Fruit fly (Drosophila melanogaster) whole organism, adult: ENCODE measurements around the gene Prosbeta2R1.

Source experiments
- CG14711 ChIP-seq: fragments of 200-800 bp; sonication (Bioruptor generic); optimal IDR thresholded peaks from 2 replicates; lab custom pipeline; 2018; ENCODE audit warnings: missing biosample characterization, mild to moderate bottlenecking, missing genetic modification characterization, moderate library complexity
- CG5204 ChIP-seq: fragments of 200-800 bp; sonication (Bioruptor generic); optimal IDR thresholded peaks from 2 replicates; lab custom pipeline; 2016; ENCODE audit warnings: missing biosample characterization, missing genetic modification characterization
- CG7045 ChIP-seq: fragments of 200-800 bp; sonication (Bioruptor generic); optimal IDR thresholded peaks from 2 replicates; lab custom pipeline; 2017; ENCODE audit warnings: missing biosample characterization, mild to moderate bottlenecking, missing genetic modification characterization
- Crg-1 ChIP-seq: fragments of 200-800 bp; sonication (Bioruptor generic); optimal IDR thresholded peaks from 2 replicates; lab custom pipeline; 2016; ENCODE audit warnings: missing biosample characterization, missing genetic modification characterization
- Hr96 ChIP-seq: fragments of 200-800 bp; sonication (Bioruptor generic); optimal IDR thresholded peaks from 2 replicates; lab custom pipeline; 2016; ENCODE audit warnings: missing biosample characterization, missing genetic modification characterization
- cnc ChIP-seq, 2 experiments: fragments of >200 bp; optimal IDR thresholded peaks; 2 replicates each; lab custom pipeline; 2017
- kay ChIP-seq: fragments of 200-800 bp; sonication (Bioruptor generic); peaks from one replicate; lab custom pipeline; 2016; ENCODE audit warnings: missing biosample characterization, missing genetic modification characterization, borderline replicate concordance
- ovo ChIP-seq: fragments of 200-800 bp; sonication (Bioruptor generic); optimal IDR thresholded peaks from 2 replicates; lab custom pipeline; 2016; ENCODE audit warnings: missing biosample characterization, missing genetic modification characterization
- tj ChIP-seq: fragments of 200-800 bp; sonication (Bioruptor generic); optimal IDR thresholded peaks from 3 replicates; lab custom pipeline; 2017; ENCODE audit warnings: missing biosample characterization, mild to moderate bottlenecking, missing genetic modification characterization, moderate library complexity
- toe ChIP-seq: fragments of 200-800 bp; sonication (Bioruptor generic); optimal IDR thresholded peaks from 2 replicates; lab custom pipeline; 2016; ENCODE audit warnings: missing biosample characterization, missing genetic modification characterization

DNA sequence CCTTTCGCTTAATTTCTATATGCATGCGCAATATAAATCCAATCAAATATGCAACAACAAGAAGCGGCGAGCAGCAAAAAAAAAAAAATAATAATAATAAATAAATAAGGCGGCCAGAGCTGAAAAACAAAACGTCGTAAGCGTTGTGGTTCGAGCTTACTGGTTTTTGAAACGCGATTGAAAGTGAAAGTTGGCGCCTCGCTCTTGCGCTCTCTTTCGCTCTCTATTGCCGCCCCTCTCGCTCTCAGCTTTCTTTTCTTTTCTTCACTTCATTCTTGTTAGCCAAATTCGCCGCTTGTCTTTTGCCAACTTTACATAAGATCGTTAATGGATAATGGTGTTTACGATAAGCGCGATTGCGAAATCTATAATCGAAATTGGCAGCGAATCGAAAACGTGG, 36.3 kb upstream of the Prosbeta2R1 start:
- TF ChIP-seq CG7045 (GFP tag; lab: Kevin White, UChicago): no peak
- no peak for TF ChIP-seq cnc (optimal IDR thresholded peaks at IDR 0.05; lab: Kevin White, UChicago)
- TF ChIP-seq ovo (GFP tag; lab: Kevin White, UChicago): no peak
- TF ChIP-seq kay (GFP tag; lab: Kevin White, UChicago): no peak
- no peak for TF ChIP-seq Hr96 (GFP tag; lab: Kevin White, UChicago)
- TF ChIP-seq tj (GFP tag; lab: Kevin White, UChicago): no peak
- TF ChIP-seq CG14711 (tag; lab: Kevin White, UChicago): no peak
- no peak for TF ChIP-seq Crg-1
- no peak for TF ChIP-seq toe (GFP tag; lab: Kevin White, UChicago)
- TF ChIP-seq CG5204 (GFP tag; lab: Kevin White, UChicago): no peak
